Fruit fly (Drosophila melanogaster) whole organism, embryonic: ENCODE data around the gene CG5969.

Experiments used
- CG11398 ChIP-seq: fragments of 200-800 bp; sonication (Bioruptor generic); optimal IDR thresholded peaks from 2 replicates; lab custom pipeline; 2016; ENCODE audit warnings: missing biosample characterization, missing genetic modification characterization
- CG12236 ChIP-seq: fragments of 200-800 bp; sonication (Bioruptor generic); optimal IDR thresholded peaks from 2 replicates; lab custom pipeline; 2016; ENCODE audit warnings: missing biosample characterization, missing genetic modification characterization
- CG12942 ChIP-seq: fragments of 200-800 bp; sonication (Bioruptor generic); optimal IDR thresholded peaks from 3 replicates; lab custom pipeline; 2016; ENCODE audit warnings: missing biosample characterization, missing genetic modification characterization
- CG16813 ChIP-seq: fragments of 200-800 bp; sonication (Bioruptor generic); IDR thresholded peaks from 3 replicates; pipeline ENCODE4 v1.3.6; 2022; ENCODE audit warnings: missing biosample characterization, missing genetic modification characterization; ENCODE audit not compliant: partially characterized antibody
- CG2120 ChIP-seq: fragments of 200-800 bp; sonication (Bioruptor generic); optimal IDR thresholded peaks from 3 replicates; lab custom pipeline; 2016; ENCODE audit warnings: missing biosample characterization, missing genetic modification characterization
- CG32532 ChIP-seq: fragments of 200-800 bp; sonication (Bioruptor generic); IDR thresholded peaks from 2 replicates; pipeline ENCODE4 v1.3.6; 2022; ENCODE audit warnings: missing biosample characterization, missing genetic modification characterization
- CG6272 ChIP-seq: fragments of 200-800 bp; sonication (Bioruptor generic); IDR thresholded peaks from 2 replicates; pipeline ENCODE4 v1.3.6; 2022; ENCODE audit warnings: missing biosample characterization, missing genetic modification characterization
- CG7372 ChIP-seq: fragments of 200-800 bp; sonication (Bioruptor generic); IDR thresholded peaks from 2 replicates; pipeline ENCODE4 v1.3.6; 2022; ENCODE audit warnings: missing biosample characterization, missing genetic modification characterization
- fd3F ChIP-seq: fragments of 200-800 bp; sonication (Bioruptor generic); optimal IDR thresholded peaks from 2 replicates; lab custom pipeline; 2018; ENCODE audit warnings: missing biosample characterization, mild to moderate bottlenecking, missing genetic modification characterization, moderate library complexity
- ham ChIP-seq: fragments of 200-800 bp; sonication (Bioruptor generic); IDR thresholded peaks from 2 replicates; pipeline ENCODE4 v1.3.6; 2022; ENCODE audit warnings: missing biosample characterization, missing genetic modification characterization
- jigr1 ChIP-seq: fragments of 200-800 bp; sonication (Bioruptor generic); IDR thresholded peaks from 3 replicates; pipeline ENCODE4 v1.3.6; 2022; ENCODE audit warnings: missing biosample characterization, missing genetic modification characterization
- kah ChIP-seq: fragments of 200-800 bp; sonication (Bioruptor generic); optimal IDR thresholded peaks from 2 replicates; lab custom pipeline; 2018; ENCODE audit warnings: missing biosample characterization, mild to moderate bottlenecking, missing genetic modification characterization
- pan ChIP-seq, 4 experiments: fragments of >200 bp in 3 of 4; fragments of 200-800 bp in 1 of 4; sonication (Bioruptor generic) in 1 of 4; optimal IDR thresholded peaks in 3 of 4; IDR thresholded peaks in 1 of 4; 2 replicates each; pipeline versions ENCODE4 v1.3.6 to Lab custom; 2017 to 2022; ENCODE audit warnings: missing biosample characterization in 2 of 4, missing genetic modification characterization in 2 of 4, mixed read lengths in 1 of 4
- ssp ChIP-seq: fragments of 200-800 bp; sonication (Bioruptor generic); IDR thresholded peaks from 2 replicates; pipeline ENCODE4 v1.3.6; 2022; ENCODE audit warnings: missing biosample characterization, missing genetic modification characterization

- TF ChIP-seq CG12942 (no peak), CG2120 (GFP tag; lab: Kevin White, UChicago) (peak; percentile 32), CG6272 (no peak), CG32532 (GFP tag; lab: Robert Waterston, UW) (no peak), CG16813 (GFP tag; lab: Robert Waterston, UW) (no peak), ham (no peak), ssp (no peak), jigr1 (GFP tag; lab: Robert Waterston, UW) (no peak), CG7372 (no peak), CG12236 (no peak), pan (optimal IDR thresholded peaks at IDR 0.05; lab: Kevin White, UChicago) (no peak), pan (GFP tag; optimal IDR thresholded peaks at IDR 0.05 in 1 of 2, IDR thresholded peaks at IDR 0.05 in 1 of 2) (no peak), fd3F (peak; percentile 24), kah (GFP tag; lab: Kevin White, UChicago) (no peak), CG11398 (GFP tag; lab: Kevin White, UChicago) (no peak)
Measured at dm6 chr3L:20494780-20495591, 21.4 kb downstream of the CG5969 start, which contains the start of gene ZnT77C.
